Fruit fly (Drosophila melanogaster) whole organism, wandering third instar larva: ENCODE measurements around the gene sosie.
A peak's percentile ranks its signal among the peaks of the same experiment; 100 is the strongest.

Experiments used
- Abd-B ChIP-seq: fragments of >200 bp; optimal IDR thresholded peaks from 2 replicates; lab custom pipeline; 2017; ENCODE audit warnings: missing biosample characterization, missing genetic modification characterization
- CG32264 ChIP-seq: fragments of 200-800 bp; sonication (Bioruptor generic); optimal IDR thresholded peaks from 2 replicates; lab custom pipeline; 2016; ENCODE audit warnings: missing biosample characterization, missing genetic modification characterization
- CG9705 ChIP-seq: fragments of 200-800 bp; sonication (Bioruptor generic); optimal IDR thresholded peaks from 2 replicates; lab custom pipeline; 2018; ENCODE audit warnings: missing biosample characterization, mild to moderate bottlenecking, missing genetic modification characterization
- CrebA ChIP-seq: fragments of 200-800 bp; sonication (Bioruptor generic); optimal IDR thresholded peaks from 2 replicates; lab custom pipeline; 2016; ENCODE audit warnings: missing biosample characterization, mild to moderate bottlenecking, missing genetic modification characterization, borderline replicate concordance
- GATAd ChIP-seq: sonication (Bioruptor generic); optimal IDR thresholded peaks from 2 replicates; lab custom pipeline; 2016; ENCODE audit warnings: missing biosample characterization, missing genetic modification characterization
- HLH106 ChIP-seq: fragments of 200-800 bp; optimal IDR thresholded peaks from 3 replicates; lab custom pipeline; 2019; ENCODE audit warnings: missing biosample characterization, mild to moderate bottlenecking, missing genetic modification characterization, moderate library complexity
- Hr83 ChIP-seq: fragments of 200-300 bp; sonication (Bioruptor generic); optimal IDR thresholded peaks from 2 replicates; lab custom pipeline; 2016; ENCODE audit warnings: missing biosample characterization, mild to moderate bottlenecking, missing genetic modification characterization, moderate library complexity; ENCODE audit not compliant: poor library complexity, severe bottlenecking
- Mio ChIP-seq: sonication (Bioruptor generic); optimal IDR thresholded peaks from 2 replicates; lab custom pipeline; 2016; ENCODE audit warnings: missing biosample characterization, missing genetic modification characterization
- Myc ChIP-seq: fragments of >200 bp; optimal IDR thresholded peaks from 2 replicates; lab custom pipeline; 2017
- N ChIP-seq: fragments of >200 bp; optimal IDR thresholded peaks from 2 replicates; lab custom pipeline; 2018; ENCODE audit warnings: missing biosample characterization, missing external identifiers, missing genetic modification characterization
- OdsH ChIP-seq: fragments of 200-800 bp; sonication (Bioruptor generic); optimal IDR thresholded peaks from 2 replicates; lab custom pipeline; 2016; ENCODE audit warnings: missing biosample characterization, mild to moderate bottlenecking, missing genetic modification characterization
- Rel ChIP-seq, 2 experiments: fragments of 200-800 bp; sonication (Bioruptor generic) in 1 of 2; optimal IDR thresholded peaks; 2 replicates in 1 of 2; 3 replicates in 1 of 2; lab custom pipeline; 2016 to 2019; ENCODE audit warnings: mild to moderate bottlenecking in 2 of 2, missing biosample characterization in 2 of 2, missing genetic modification characterization in 2 of 2, moderate library complexity in 1 of 2
- Sp1 ChIP-seq: fragments of 200-800 bp; sonication (Bioruptor generic); optimal IDR thresholded peaks from 3 replicates; lab custom pipeline; 2019; ENCODE audit warnings: missing biosample characterization, mild to moderate bottlenecking, missing genetic modification characterization, moderate library complexity
- Vsx2 ChIP-seq: fragments of 200-300, 225-300 bp; sonication (Bioruptor generic); optimal IDR thresholded peaks from 2 replicates; lab custom pipeline; 2018; ENCODE audit warnings: missing biosample characterization, missing genetic modification characterization; ENCODE audit not compliant: partially characterized antibody
- br ChIP-seq: fragments of 200-800 bp; sonication (Bioruptor generic); optimal IDR thresholded peaks from 2 replicates; lab custom pipeline; 2016; ENCODE audit warnings: missing biosample characterization, missing genetic modification characterization
- dl ChIP-seq, 2 experiments: fragments of 175-275, 200-275 bp in 1 of 2; fragments of 200-275 bp in 1 of 2; sonication (Bioruptor generic); optimal IDR thresholded peaks; lab custom pipeline; 2018; ENCODE audit warnings: mild to moderate bottlenecking in 2 of 2, missing biosample characterization in 2 of 2, missing genetic modification characterization in 2 of 2, moderate library complexity in 2 of 2; ENCODE audit not compliant: partially characterized antibody in 2 of 2, insufficient read depth in 1 of 2
- dmrt93B ChIP-seq: fragments of 200-800 bp; sonication (Bioruptor generic); optimal IDR thresholded peaks from 2 replicates; lab custom pipeline; 2018; ENCODE audit warnings: missing biosample characterization, mild to moderate bottlenecking, missing genetic modification characterization
- dsf ChIP-seq: sonication (Bioruptor generic); optimal IDR thresholded peaks from 2 replicates; lab custom pipeline; 2016; ENCODE audit warnings: missing biosample characterization, missing genetic modification characterization, borderline replicate concordance
- ey ChIP-seq: fragments of 200-800 bp; sonication (Bioruptor generic); optimal IDR thresholded peaks from 2 replicates; lab custom pipeline; 2016; ENCODE audit warnings: missing biosample characterization, missing genetic modification characterization
- foxo ChIP-seq, 2 experiments: fragments of 200-800 bp; sonication (Bioruptor generic); optimal IDR thresholded peaks; 2 replicates in 1 of 2; 3 replicates in 1 of 2; lab custom pipeline; 2016 to 2017; ENCODE audit warnings: missing biosample characterization in 2 of 2, missing genetic modification characterization in 2 of 2
- fru ChIP-seq: fragments of 200-800 bp; sonication (Bioruptor generic); optimal IDR thresholded peaks from 3 replicates; lab custom pipeline; 2016; ENCODE audit warnings: missing biosample characterization, mild to moderate bottlenecking, missing genetic modification characterization
- h ChIP-seq: fragments of 200-800 bp; sonication (Bioruptor generic); optimal IDR thresholded peaks from 3 replicates; lab custom pipeline; 2016; ENCODE audit warnings: missing biosample characterization, mild to moderate bottlenecking, missing genetic modification characterization
- jim ChIP-seq: fragments of 175-275, 200-325 bp; sonication (Bioruptor generic); optimal IDR thresholded peaks from 2 replicates; lab custom pipeline; 2016; ENCODE audit warnings: missing biosample characterization, mild to moderate bottlenecking, missing genetic modification characterization
- lola ChIP-seq: fragments of >200 bp; optimal IDR thresholded peaks from 2 replicates; lab custom pipeline; 2017; ENCODE audit warnings: missing biosample characterization, missing genetic modification characterization
- psq ChIP-seq: fragments of 200-800 bp; sonication (Bioruptor generic); optimal IDR thresholded peaks from 3 replicates; lab custom pipeline; 2017; ENCODE audit warnings: missing biosample characterization, mild to moderate bottlenecking, missing genetic modification characterization, moderate library complexity
- rgr ChIP-seq: fragments of 200-800 bp; sonication (Bioruptor generic); optimal IDR thresholded peaks from 3 replicates; lab custom pipeline; 2016; ENCODE audit warnings: missing biosample characterization, mild to moderate bottlenecking, missing genetic modification characterization
- sv ChIP-seq: fragments of 200-800 bp; sonication (Bioruptor generic); optimal IDR thresholded peaks from 3 replicates; lab custom pipeline; 2016; ENCODE audit warnings: missing biosample characterization, missing genetic modification characterization
- tai ChIP-seq: sonication (Bioruptor generic); optimal IDR thresholded peaks from 2 replicates; lab custom pipeline; 2016; ENCODE audit warnings: missing biosample characterization, missing genetic modification characterization
- usp ChIP-seq: fragments of >200 bp; optimal IDR thresholded peaks from 2 replicates; lab custom pipeline; 2017; ENCODE audit warnings: missing biosample characterization, missing genetic modification characterization
- woc ChIP-seq: sonication (Bioruptor generic); optimal IDR thresholded peaks from 2 replicates; lab custom pipeline; 2016; ENCODE audit warnings: missing biosample characterization, mild to moderate bottlenecking, missing genetic modification characterization

Gene sosie

dm6 chr3R:24867956-24868355 is 34.2 kb downstream of the sosie start:
- no peak for TF ChIP-seq HLH106 (tag; lab: Kevin White, UChicago)
- TF ChIP-seq Rel (GFP tag; optimal IDR thresholded peaks at IDR 0.05; lab: Kevin White, UChicago), result no peak
- no peak for TF ChIP-seq Rel (tag; optimal IDR thresholded peaks at IDR 0.05; lab: Kevin White, UChicago)
- no peak for TF ChIP-seq sv
- TF ChIP-seq fru, result no peak
- no peak for TF ChIP-seq h (GFP tag; lab: Kevin White, UChicago)
- TF ChIP-seq dsf, result no peak

dm6 chr3R:24870389-24871048 is 36.8 kb downstream of the sosie start, which contains the start of gene CycB3:
Gene CycB3 (minus strand): TSS chr3R:24870816.
- TF ChIP-seq Vsx2, result peak; percentile 28
- no peak for TF ChIP-seq foxo (GFP tag; optimal IDR thresholded peaks at IDR 0.05; lab: Kevin White, UChicago)
- TF ChIP-seq ey (GFP tag; lab: Kevin White, UChicago), result peak; percentile 17
- TF ChIP-seq h (GFP tag; lab: Kevin White, UChicago), result no peak
- TF ChIP-seq N (GFP tag; lab: Kevin White, UChicago), result no peak
- peak; percentile 58 for TF ChIP-seq Myc (lab: Kevin White, UChicago)
- no peak for TF ChIP-seq psq
- peak; percentile 21 for TF ChIP-seq Sp1 (GFP tag; lab: Kevin White, UChicago)
- TF ChIP-seq OdsH (GFP tag; lab: Kevin White, UChicago), result no peak
- TF ChIP-seq dl (GFP tag; optimal IDR thresholded peaks at IDR 0.05; lab: Kevin White, UChicago; ENCODE audit: insufficient read depth in 1 of 2, partially characterized antibody in 2 of 2), result no peak
- no peak for TF ChIP-seq jim (GFP tag; lab: Kevin White, UChicago)
- TF ChIP-seq rgr (GFP tag; lab: Kevin White, UChicago), result peak; percentile 33
- no peak for TF ChIP-seq dsf
- TF ChIP-seq lola (GFP tag; lab: Kevin White, UChicago), result no peak
- TF ChIP-seq CG32264 (GFP tag; lab: Kevin White, UChicago), result no peak
- TF ChIP-seq tai (GFP tag; lab: Kevin White, UChicago), result no peak
- no peak for TF ChIP-seq HLH106 (tag; lab: Kevin White, UChicago)
- no peak for TF ChIP-seq woc (GFP tag; lab: Kevin White, UChicago)
- TF ChIP-seq Mio (GFP tag; lab: Kevin White, UChicago), result no peak
- no peak for TF ChIP-seq sv
- no peak for TF ChIP-seq Rel (GFP tag; optimal IDR thresholded peaks at IDR 0.05; lab: Kevin White, UChicago)
- peak; percentile 50 for TF ChIP-seq Rel (tag; optimal IDR thresholded peaks at IDR 0.05; lab: Kevin White, UChicago)
- TF ChIP-seq CG9705 (GFP tag; lab: Kevin White, UChicago), result peak; percentile 43

DNA sequence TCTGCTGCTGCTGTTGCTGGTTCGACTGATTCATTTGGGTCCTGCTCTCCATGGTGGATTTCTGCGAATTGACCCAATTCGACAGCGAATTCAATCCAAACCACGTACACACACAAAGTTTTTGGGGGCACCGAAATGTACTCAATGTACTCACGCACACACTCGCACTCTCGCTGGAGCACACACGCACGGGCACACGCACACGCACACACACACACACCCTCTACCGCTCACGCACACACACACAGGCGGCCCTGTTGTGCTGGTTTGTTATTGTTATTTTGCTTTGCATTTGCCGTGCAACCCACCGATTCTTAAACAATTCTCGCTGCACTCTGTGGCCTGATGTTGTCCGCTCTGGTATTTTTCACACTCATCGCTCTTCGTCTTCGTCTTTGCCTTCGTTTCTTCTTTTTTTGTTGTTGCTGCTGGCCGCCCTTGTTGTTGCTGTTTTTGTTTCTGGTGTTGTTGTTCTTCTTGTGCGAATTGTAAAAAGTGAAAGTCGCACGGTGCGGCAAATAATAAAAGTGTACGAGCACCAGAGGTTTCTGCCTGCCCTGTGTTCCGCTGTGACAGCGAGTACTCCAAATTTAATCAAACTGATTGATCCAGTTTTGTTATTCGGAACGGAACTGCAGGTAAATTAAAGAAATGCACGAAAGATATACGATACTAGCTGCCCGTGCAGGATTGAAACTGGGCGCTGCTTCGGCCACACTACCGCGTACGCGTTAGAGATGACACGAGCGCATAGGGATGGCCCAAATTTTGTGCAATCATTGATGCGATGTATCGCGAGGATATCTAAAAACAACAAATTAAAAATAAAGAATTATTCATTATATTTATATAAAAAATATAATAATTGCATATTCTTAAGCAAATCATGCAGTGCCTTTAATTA is 42.4 kb downstream of the sosie start, which contains the start of gene CG3744:
CG3744 (minus strand) TSS at position 716 of the 904 bp plus-strand sequence.
- TF ChIP-seq Sp1 (GFP tag; lab: Kevin White, UChicago), result peak; percentile 81
- TF ChIP-seq psq, result peak; percentile 72
- TF ChIP-seq rgr (GFP tag; lab: Kevin White, UChicago), result peak; percentile 81
- no peak for TF ChIP-seq Abd-B (GFP tag; lab: Kevin White, UChicago)
- peak; percentile 96 for TF ChIP-seq Hr83 (GFP tag; lab: Kevin White, UChicago)
- no peak for TF ChIP-seq usp (GFP tag; lab: Kevin White, UChicago)
- TF ChIP-seq CrebA (GFP tag; lab: Kevin White, UChicago), result no peak
- no peak for TF ChIP-seq Rel (GFP tag; optimal IDR thresholded peaks at IDR 0.05; lab: Kevin White, UChicago)
- no peak for TF ChIP-seq Rel (tag; optimal IDR thresholded peaks at IDR 0.05; lab: Kevin White, UChicago)
- TF ChIP-seq woc (GFP tag; lab: Kevin White, UChicago), result peak; percentile 88
- TF ChIP-seq jim (GFP tag; lab: Kevin White, UChicago), result peak; percentile 54
- peak; percentile 59 for TF ChIP-seq fru
- peak; percentile 86 for TF ChIP-seq sv
- TF ChIP-seq dmrt93B (GFP tag; lab: Kevin White, UChicago), result peak; percentile 78
- peak in 1 of 2 experiments; percentile 87 for TF ChIP-seq foxo (GFP tag; optimal IDR thresholded peaks at IDR 0.05; lab: Kevin White, UChicago)
- TF ChIP-seq HLH106 (tag; lab: Kevin White, UChicago), result peak; percentile 90
- TF ChIP-seq h (GFP tag; lab: Kevin White, UChicago), result peak; percentile 78
- TF ChIP-seq br, result peak; percentile 57
- peak; percentile 53 for TF ChIP-seq GATAd (GFP tag; lab: Kevin White, UChicago)
- peak; percentile 84 for TF ChIP-seq CG9705 (GFP tag; lab: Kevin White, UChicago)
- peak; percentile 68 for TF ChIP-seq ey (GFP tag; lab: Kevin White, UChicago)
- TF ChIP-seq Mio (GFP tag; lab: Kevin White, UChicago), result no peak
- no peak for TF ChIP-seq lola (GFP tag; lab: Kevin White, UChicago)
- TF ChIP-seq N (GFP tag; lab: Kevin White, UChicago), result peak; percentile 70
- TF ChIP-seq OdsH (GFP tag; lab: Kevin White, UChicago), result peak; percentile 61
